Fruit fly (Drosophila melanogaster): ENCODE results near the gene CG15475.

DNA sequence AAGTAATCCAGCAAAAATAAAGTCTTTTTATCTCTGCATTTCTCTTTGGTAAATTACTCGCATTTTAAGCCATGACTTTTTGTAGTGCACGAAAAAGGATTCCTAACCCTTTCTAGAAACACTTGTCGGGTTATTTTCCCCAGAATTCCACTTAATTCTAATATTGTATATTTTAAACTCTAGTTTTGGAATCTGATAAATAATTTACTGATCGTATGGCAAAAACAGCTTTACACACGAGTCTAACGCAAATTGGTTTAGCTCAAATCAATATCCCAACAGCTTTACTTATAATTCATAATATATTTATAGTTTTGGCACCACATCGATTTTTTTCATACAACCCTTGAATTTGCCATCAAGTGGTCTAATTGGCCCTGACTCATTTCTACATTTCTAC is at the start of gene CG15475:
- no peak for TF ChIP-seq CG8478 (optimal IDR thresholded peaks at IDR 0.05)
- TF ChIP-seq pan (optimal IDR thresholded peaks at IDR 0.05): no peak
- no peak for TF ChIP-seq psq (optimal IDR thresholded peaks at IDR 0.05)
